Fruit fly (Drosophila melanogaster): Measurements from ENCODE around the gene BoYb.
A peak's percentile ranks its signal among the peaks of the same experiment; 100 is the strongest.

Gene BoYb

DNA sequence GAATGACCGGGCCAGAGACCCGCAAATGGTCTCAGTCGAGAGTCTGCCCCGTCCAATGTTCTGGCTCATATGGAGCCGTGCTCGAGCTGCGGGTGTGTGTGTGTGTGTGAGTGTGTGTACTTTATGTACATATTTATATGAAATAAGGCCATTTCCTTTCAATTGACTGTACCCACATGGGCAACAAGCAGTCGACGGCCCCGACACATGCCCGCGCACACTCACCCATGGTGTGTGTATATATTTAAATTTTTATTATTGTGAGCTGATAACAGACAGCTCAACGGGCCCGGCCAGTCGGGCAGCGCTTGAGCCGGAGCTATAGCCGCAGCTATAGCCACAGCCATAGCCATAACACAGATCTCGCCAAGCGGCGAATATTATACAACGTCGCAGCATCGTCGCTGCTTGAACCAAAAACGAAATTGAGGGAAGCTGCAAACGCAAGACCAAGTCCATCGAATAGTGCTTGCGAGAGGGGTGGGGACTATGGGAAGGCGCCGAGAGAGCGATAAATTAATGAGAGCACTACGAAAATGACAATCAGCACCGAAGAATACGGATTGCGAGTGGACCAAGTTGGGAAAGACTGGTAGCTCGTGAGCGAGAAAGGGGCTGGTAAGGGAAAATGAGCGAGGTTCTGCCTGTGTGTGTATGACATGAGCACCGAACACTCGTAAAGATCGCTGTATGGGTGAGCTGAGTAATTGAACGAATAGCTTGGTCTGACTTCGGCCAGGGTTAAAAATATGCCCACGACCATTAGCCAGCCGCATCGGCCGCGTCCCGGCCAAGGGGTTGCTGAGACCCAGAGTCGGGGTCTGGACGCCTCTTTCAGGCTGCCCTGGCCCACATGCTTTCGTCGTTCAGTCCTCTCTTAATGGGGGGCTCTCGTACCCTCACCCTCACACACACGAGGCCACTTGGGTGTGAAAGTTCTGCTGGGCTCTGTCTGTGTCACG lies 46.6 kb downstream of the BoYb start (continued):
- peak; percentile 17 for TF ChIP-seq CG12769 (tag; optimal IDR thresholded peaks at IDR 0.05)
- TF ChIP-seq lov (optimal IDR thresholded peaks at IDR 0.05) = no peak
- TF ChIP-seq lov (GFP tag; IDR thresholded peaks at IDR 0.05) = 0 out of 3 replicates have a peak, but pooled peaks have one; percentile 49
- TF ChIP-seq CG7928 (GFP tag; optimal IDR thresholded peaks at IDR 0.05) = no peak
- peak; percentile 52 for TF ChIP-seq sug (tag; optimal IDR thresholded peaks at IDR 0.05)
- peak; percentile 11 for TF ChIP-seq CG2712 (tag; optimal IDR thresholded peaks at IDR 0.05)
- TF ChIP-seq Six4 (GFP tag; optimal IDR thresholded peaks at IDR 0.05) = no peak
- no peak for TF ChIP-seq jing (GFP tag; optimal IDR thresholded peaks at IDR 0.05)
- peak; percentile 47; the same call in 1 of the 2 replicates for TF ChIP-seq Adf1 (GFP tag; IDR thresholded peaks at IDR 0.05)
- peak; percentile 70 to 75 for TF ChIP-seq Trl (optimal IDR thresholded peaks at IDR 0.05)
- no peak for TF ChIP-seq Trl (GFP tag; optimal IDR thresholded peaks at IDR 0.05)
- 0 out of 3 replicates have a peak, but pooled peaks have one; percentile 11 for TF ChIP-seq z (GFP tag; IDR thresholded peaks at IDR 0.05)
- TF ChIP-seq onecut (GFP tag; IDR thresholded peaks at IDR 0.05) = no peak
- peak; percentile 41 for TF ChIP-seq gcm (GFP tag; optimal IDR thresholded peaks at IDR 0.05)
- 0 out of 4 replicates have a peak, but pooled peaks have one; percentile 66 for TF ChIP-seq chinmo (GFP tag; IDR thresholded peaks at IDR 0.05; ENCODE audit: partially characterized antibody)
- no peak for TF ChIP-seq pfk (GFP tag; optimal IDR thresholded peaks at IDR 0.05)
- 0 out of 3 replicates have a peak, but pooled peaks have one; percentile 19 for TF ChIP-seq CG6791 (GFP tag; IDR thresholded peaks at IDR 0.05; ENCODE audit: partially characterized antibody)
- 0 out of 2 replicates have a peak, but pooled peaks have one; percentile 18 for TF ChIP-seq CG4360 (GFP tag; IDR thresholded peaks at IDR 0.05)
- TF ChIP-seq CG2199 (GFP tag; IDR thresholded peaks at IDR 0.05) = peak; percentile 76; the same call in 2 of the 3 replicates
- TF ChIP-seq CG3838 (GFP tag; optimal IDR thresholded peaks at IDR 0.05) = no peak
- TF ChIP-seq Eip74EF (GFP tag; optimal IDR thresholded peaks at IDR 0.05) = peak in 1 of 2 experiments; percentile 21
- no peak for TF ChIP-seq CG43689 (GFP tag; IDR thresholded peaks at IDR 0.05)
- no peak for TF ChIP-seq Xbp1 (GFP tag; optimal IDR thresholded peaks at IDR 0.05)
- TF ChIP-seq dpn (GFP tag; optimal IDR thresholded peaks at IDR 0.05) = no peak
- no peak for TF ChIP-seq stwl (tag; optimal IDR thresholded peaks at IDR 0.05)
- no peak for TF ChIP-seq grau (tag; optimal IDR thresholded peaks at IDR 0.05)
- TF ChIP-seq pros (GFP tag; optimal IDR thresholded peaks at IDR 0.05) = peak; percentile 98
- no peak for TF ChIP-seq pan (optimal IDR thresholded peaks at IDR 0.05)
- TF ChIP-seq pan (GFP tag; optimal IDR thresholded peaks at IDR 0.05 in 1 of 2, IDR thresholded peaks at IDR 0.05 in 1 of 2) = no peak
- no peak for TF ChIP-seq CG2889 (GFP tag; IDR thresholded peaks at IDR 0.05)
- TF ChIP-seq CG32767 (GFP tag; IDR thresholded peaks at IDR 0.05) = no peak
- TF ChIP-seq Deaf1 (tag; optimal IDR thresholded peaks at IDR 0.05) = peak; percentile 68
- TF ChIP-seq hbn (GFP tag; IDR thresholded peaks at IDR 0.05; ENCODE audit: partially characterized antibody) = 0 out of 2 replicates have a peak, but pooled peaks have one; percentile 15
- peak; percentile 24; the same call in 1 of the 4 replicates for TF ChIP-seq Dll (GFP tag; IDR thresholded peaks at IDR 0.05; ENCODE audit: partially characterized antibody)
- TF ChIP-seq CG12744 (GFP tag; optimal IDR thresholded peaks at IDR 0.05) = no peak
- TF ChIP-seq abd-A (tag; optimal IDR thresholded peaks at IDR 0.05) = no peak
- no peak for TF ChIP-seq odd (GFP tag; optimal IDR thresholded peaks at IDR 0.05)
- no peak for TF ChIP-seq h (optimal IDR thresholded peaks at IDR 0.05)
- TF ChIP-seq cg (GFP tag; optimal IDR thresholded peaks at IDR 0.05) = peak; percentile 73
- no peak for TF ChIP-seq Ptx1 (GFP tag; IDR thresholded peaks at IDR 0.05)
- TF ChIP-seq sens (GFP tag) = peak; percentile 72
- no peak for TF ChIP-seq CG18262 (tag; optimal IDR thresholded peaks at IDR 0.05)
- TF ChIP-seq chn (GFP tag; optimal IDR thresholded peaks at IDR 0.05) = peak; percentile 6
- no peak for TF ChIP-seq Stat92E (GFP tag; optimal IDR thresholded peaks at IDR 0.05)
- no peak for TF ChIP-seq CG3995 (GFP tag; optimal IDR thresholded peaks at IDR 0.05)
- peak; percentile 39; the same call in 1 of the 2 replicates for TF ChIP-seq vvl (GFP tag; IDR thresholded peaks at IDR 0.05)
- TF ChIP-seq CG6813 (GFP tag; optimal IDR thresholded peaks at IDR 0.05) = peak; percentile 16
- TF ChIP-seq Med (GFP tag) = peak; percentile 65

All from whole organism, embryonic.